Fruit fly (Drosophila melanogaster) whole organism, embryonic: Measurements from ENCODE around the gene CG14205.
A peak's percentile ranks its signal among the peaks of the same experiment; 100 is the strongest.

ENCODE experiments used
- CG11093 ChIP-seq: fragments of 200-800 bp; sonication (Bioruptor generic); IDR thresholded peaks from 3 replicates; pipeline ENCODE4 v1.3.6; 2022; ENCODE audit warnings: missing biosample characterization, missing genetic modification characterization
- CG6272 ChIP-seq: fragments of 200-800 bp; sonication (Bioruptor generic); IDR thresholded peaks from 2 replicates; pipeline ENCODE4 v1.3.6; 2022; ENCODE audit warnings: missing biosample characterization, missing genetic modification characterization
- CG7745 ChIP-seq: fragments of 200-800 bp; sonication (Bioruptor generic); optimal IDR thresholded peaks from 2 replicates; lab custom pipeline; 2018; ENCODE audit warnings: missing biosample characterization, mild to moderate bottlenecking, missing genetic modification characterization, moderate library complexity
- Chrac-16 ChIP-seq: fragments of 200-800 bp; sonication (Bioruptor generic); optimal IDR thresholded peaks from 3 replicates; lab custom pipeline; 2016; ENCODE audit warnings: missing biosample characterization, missing genetic modification characterization
- HHEX ChIP-seq: fragments of 200-800 bp; sonication (Bioruptor generic); optimal IDR thresholded peaks from 3 replicates; lab custom pipeline; 2017; ENCODE audit warnings: missing biosample characterization, mild to moderate bottlenecking, missing genetic modification characterization, missing genetic modification reagents
- Oli ChIP-seq: fragments of 200-800 bp; sonication (Bioruptor generic); optimal IDR thresholded peaks from 2 replicates; lab custom pipeline; 2018; ENCODE audit warnings: missing biosample characterization, mild to moderate bottlenecking, missing genetic modification characterization, moderate library complexity
- dm ChIP-seq: fragments of 200-800 bp; sonication (Bioruptor generic); optimal IDR thresholded peaks from 3 replicates; lab custom pipeline; 2016; ENCODE audit warnings: missing biosample characterization, missing genetic modification characterization
- psq ChIP-seq: fragments of 200-800 bp; sonication (Bioruptor generic); optimal IDR thresholded peaks from 2 replicates; lab custom pipeline; 2017; ENCODE audit warnings: missing biosample characterization, missing genetic modification characterization

dm6 chrX:19565714-19566316, 26.6 kb upstream of the CG14205 start, which contains the start of the genes Grip84 and car:
- TF ChIP-seq Chrac-16 = peak; percentile 67
- TF ChIP-seq CG6272 = peak; percentile 74
- TF ChIP-seq CG7745 (tag; lab: Kevin White, UChicago) = no peak
- TF ChIP-seq psq (GFP tag; lab: Kevin White, UChicago) = no peak
- peak; percentile 63; the same call in 2 of the 3 replicates for TF ChIP-seq CG11093
- peak; percentile 61 for TF ChIP-seq Oli
- peak; percentile 48 for TF ChIP-seq dm (GFP tag; lab: Kevin White, UChicago)
- TF ChIP-seq HHEX (GFP tag; lab: Kevin White, UChicago) = peak; percentile 42
